Worm (Caenorhabditis elegans) whole organism, L3 larva: ENCODE data around the gene grl-10.

ENCODE experiments used
- aly-2 ChIP-seq: fragments of 150-350 bp; optimal IDR thresholded peaks from 2 replicates; lab custom pipeline; 2014; ENCODE audit warnings: missing biosample characterization, missing genetic modification characterization
- ama-1 ChIP-seq: fragments of 150-350 bp; optimal IDR thresholded peaks from 2 replicates; lab custom pipeline; 2018
- ceh-82 ChIP-seq: fragments of 150-350 bp; optimal IDR thresholded peaks from 2 replicates; lab custom pipeline; 2014; ENCODE audit warnings: missing biosample characterization, missing genetic modification characterization
- daf-12 ChIP-seq: fragments of 150-350 bp; optimal IDR thresholded peaks from 2 replicates; lab custom pipeline; 2014; ENCODE audit warnings: missing biosample characterization, missing genetic modification reagents, missing genetic modification characterization
- fkh-10 ChIP-seq: sonication (generic microtip); optimal IDR thresholded peaks from 2 replicates; lab custom pipeline; 2017; ENCODE audit warnings: missing biosample characterization, missing genetic modification reagents, missing genetic modification characterization
- fkh-2 ChIP-seq: fragments of 150-350 bp; optimal IDR thresholded peaks from 2 replicates; lab custom pipeline; 2014; ENCODE audit warnings: missing biosample characterization, missing genetic modification reagents, missing genetic modification characterization
- mdl-1 ChIP-seq: fragments of 150-350 bp; optimal IDR thresholded peaks from 2 replicates; lab custom pipeline; 2014; ENCODE audit warnings: missing biosample characterization, missing genetic modification characterization
- nhr-11 ChIP-seq: fragments of 150-350 bp; optimal IDR thresholded peaks from 2 replicates; lab custom pipeline; 2014; ENCODE audit warnings: missing biosample characterization, missing genetic modification characterization
- nhr-237 ChIP-seq: fragments of 150-350 bp; optimal IDR thresholded peaks from 2 replicates; lab custom pipeline; 2014; ENCODE audit warnings: missing biosample characterization, missing genetic modification characterization
- nhr-67 ChIP-seq: fragments of 150-350 bp; optimal IDR thresholded peaks from 2 replicates; lab custom pipeline; 2014; ENCODE audit warnings: missing biosample characterization, missing genetic modification characterization
- nhr-76 ChIP-seq: fragments of 150-350 bp; sonication (generic microtip); optimal IDR thresholded peaks from 5 replicates; lab custom pipeline; 2014; ENCODE audit warnings: missing biosample characterization, missing genetic modification characterization
- nhr-77 ChIP-seq: fragments of 150-350 bp; optimal IDR thresholded peaks from 2 replicates; lab custom pipeline; 2014; ENCODE audit warnings: missing biosample characterization, missing genetic modification characterization
- skn-1 ChIP-seq: fragments of 150-350 bp; optimal IDR thresholded peaks from 2 replicates; lab custom pipeline; 2014; ENCODE audit warnings: missing biosample characterization, missing genetic modification characterization
- unc-62 ChIP-seq: fragments of 150-350 bp; sonication (generic microtip); optimal IDR thresholded peaks from 4 replicates; lab custom pipeline; 2014; ENCODE audit warnings: missing biosample characterization, missing genetic modification reagents, missing genetic modification characterization

- no peak for TF ChIP-seq ama-1 (lab: Kevin White, UChicago)
- no peak for TF ChIP-seq fkh-10
- no peak for TF ChIP-seq mdl-1
- no peak for TF ChIP-seq nhr-76 (tag; lab: Kevin White, UChicago)
- no peak for TF ChIP-seq nhr-237
- TF ChIP-seq nhr-67 (tag; lab: Kevin White, UChicago): no peak
- no peak for TF ChIP-seq nhr-11 (tag; lab: Kevin White, UChicago)
- no peak for TF ChIP-seq daf-12
- no peak for TF ChIP-seq ceh-82 (tag; lab: Kevin White, UChicago)
- TF ChIP-seq aly-2 (tag; lab: Kevin White, UChicago): no peak
- TF ChIP-seq nhr-77 (tag; lab: Kevin White, UChicago): no peak
- TF ChIP-seq unc-62 (GFP tag; lab: Kevin White, UChicago): no peak
- no peak for TF ChIP-seq fkh-2 (tag; lab: Kevin White, UChicago)
- no peak for TF ChIP-seq skn-1 (tag; lab: Kevin White, UChicago)
Observed at ce11 chrV:7755991-7756390, 18.4 kb upstream of the grl-10 start.
